Fruit fly (Drosophila melanogaster): ENCODE data around the gene tkv.

Gene tkv

dm6 chr2L:5284820-5285219 lies 13.6 kb upstream of the tkv start:
- TF ChIP-seq CG5180 (GFP tag; optimal IDR thresholded peaks at IDR 0.05) (peak; percentile 35), Doc3 (GFP tag; IDR thresholded peaks at IDR 0.05; ENCODE audit: partially characterized antibody) (0 out of 3 replicates have a peak, but pooled peaks have one; percentile 16), nom (GFP tag; optimal IDR thresholded peaks at IDR 0.05) (peak; percentile 64), D (optimal IDR thresholded peaks at IDR 0.05) (no peak), D (GFP tag; optimal IDR thresholded peaks at IDR 0.05) (no peak)

- TF ChIP-seq CG5245 (GFP tag; optimal IDR thresholded peaks at IDR 0.05): peak; percentile 22
- no peak for TF ChIP-seq CG11504 (tag; optimal IDR thresholded peaks at IDR 0.05)
- peak; percentile 42 for TF ChIP-seq CG12659 (GFP tag; optimal IDR thresholded peaks at IDR 0.05)
- TF ChIP-seq zen (tag; optimal IDR thresholded peaks at IDR 0.05): no peak
- peak; percentile 81 for TF ChIP-seq CG7963 (GFP tag; IDR thresholded peaks at IDR 0.05; ENCODE audit: partially characterized antibody)
- TF ChIP-seq dpn (GFP tag; optimal IDR thresholded peaks at IDR 0.05): peak in 1 of 2 experiments; percentile 34
- TF ChIP-seq CG7745 (tag; optimal IDR thresholded peaks at IDR 0.05): no peak
- TF ChIP-seq crp (GFP tag; optimal IDR thresholded peaks at IDR 0.05): no peak
- no peak for TF ChIP-seq CG18599 (GFP tag; optimal IDR thresholded peaks at IDR 0.05)
- TF ChIP-seq Fer3 (tag; optimal IDR thresholded peaks at IDR 0.05): no peak
- no peak for TF ChIP-seq Bteb2 (GFP tag; optimal IDR thresholded peaks at IDR 0.05)
- peak; percentile 4 for TF ChIP-seq CG8290 (GFP tag; optimal IDR thresholded peaks at IDR 0.05)
- no peak for TF ChIP-seq CG8290 (tag; optimal IDR thresholded peaks at IDR 0.05)
- TF ChIP-seq Sry-δ (GFP tag; optimal IDR thresholded peaks at IDR 0.05): peak; percentile 81
- peak; percentile 46 for TF ChIP-seq tna (GFP tag; IDR thresholded peaks at IDR 0.05; ENCODE audit: partially characterized antibody)
- no peak for TF ChIP-seq ci (GFP tag; IDR thresholded peaks at IDR 0.05)
- TF ChIP-seq Dll (GFP tag; IDR thresholded peaks at IDR 0.05; ENCODE audit: partially characterized antibody): peak; percentile 82
- TF ChIP-seq CG14965 (GFP tag; optimal IDR thresholded peaks at IDR 0.05; ENCODE audit: borderline replicate concordance): no peak
- TF ChIP-seq CG6791 (GFP tag; IDR thresholded peaks at IDR 0.05; ENCODE audit: partially characterized antibody): peak; percentile 92
- TF ChIP-seq Sry-β (GFP tag; optimal IDR thresholded peaks at IDR 0.05): peak; percentile 43
- TF ChIP-seq lola (GFP tag; optimal IDR thresholded peaks at IDR 0.05): peak in 1 of 3 experiments; percentile 37
- TF ChIP-seq Dip3 (GFP tag; optimal IDR thresholded peaks at IDR 0.05): peak; percentile 19
- TF ChIP-seq CG10366 (GFP tag; IDR thresholded peaks at IDR 0.05): no peak; the same call in 1 of the 2 replicates
- no peak for TF ChIP-seq cad (GFP tag; optimal IDR thresholded peaks at IDR 0.05)
- peak; percentile 92 for TF ChIP-seq CG16813 (GFP tag; IDR thresholded peaks at IDR 0.05; ENCODE audit: partially characterized antibody)
- no peak for TF ChIP-seq dmrt99B (tag; optimal IDR thresholded peaks at IDR 0.05)
- peak; percentile 29 for TF ChIP-seq Hr3 (GFP tag; optimal IDR thresholded peaks at IDR 0.05)
- peak; percentile 64; the same call in 2 of the 3 replicates for TF ChIP-seq CG17361 (GFP tag; IDR thresholded peaks at IDR 0.05)
- no peak for TF ChIP-seq bcd (GFP tag; optimal IDR thresholded peaks at IDR 0.05)
- TF ChIP-seq Gug (GFP tag; IDR thresholded peaks at IDR 0.05): peak; percentile 79
- TF ChIP-seq CG2202 (tag; optimal IDR thresholded peaks at IDR 0.05): no peak
- TF ChIP-seq CG10267 (tag; optimal IDR thresholded peaks at IDR 0.05): peak; percentile 14
- no peak for TF ChIP-seq CG8478 (optimal IDR thresholded peaks at IDR 0.05)
- no peak for TF ChIP-seq CG3281 (GFP tag; optimal IDR thresholded peaks at IDR 0.05)
- peak; percentile 90 for TF ChIP-seq Scr (GFP tag; IDR thresholded peaks at IDR 0.05; ENCODE audit: partially characterized antibody)
- TF ChIP-seq Ets97D (GFP tag; optimal IDR thresholded peaks at IDR 0.05): no peak
- peak; percentile 65 for TF ChIP-seq CG32532 (GFP tag; IDR thresholded peaks at IDR 0.05)
- peak; percentile 31; the same call in 1 of the 2 replicates for TF ChIP-seq CG14441 (GFP tag; IDR thresholded peaks at IDR 0.05)
- peak; percentile 25 for TF ChIP-seq grau (tag; optimal IDR thresholded peaks at IDR 0.05)
- no peak for TF ChIP-seq ham (GFP tag; IDR thresholded peaks at IDR 0.05)
- no peak for TF ChIP-seq CG12769 (tag; optimal IDR thresholded peaks at IDR 0.05)
Observed at dm6 chr2L:5278309-5279130, 7.3 kb upstream of the tkv start, which contains the start of the genes Nin and Bub1. Gene Nin (minus strand): TSS chr2L:5278548. Gene Bub1 (plus strand): TSS chr2L:5278865.
